Fruit fly (Drosophila melanogaster): ENCODE measurements around the gene CG16749.

DNA sequence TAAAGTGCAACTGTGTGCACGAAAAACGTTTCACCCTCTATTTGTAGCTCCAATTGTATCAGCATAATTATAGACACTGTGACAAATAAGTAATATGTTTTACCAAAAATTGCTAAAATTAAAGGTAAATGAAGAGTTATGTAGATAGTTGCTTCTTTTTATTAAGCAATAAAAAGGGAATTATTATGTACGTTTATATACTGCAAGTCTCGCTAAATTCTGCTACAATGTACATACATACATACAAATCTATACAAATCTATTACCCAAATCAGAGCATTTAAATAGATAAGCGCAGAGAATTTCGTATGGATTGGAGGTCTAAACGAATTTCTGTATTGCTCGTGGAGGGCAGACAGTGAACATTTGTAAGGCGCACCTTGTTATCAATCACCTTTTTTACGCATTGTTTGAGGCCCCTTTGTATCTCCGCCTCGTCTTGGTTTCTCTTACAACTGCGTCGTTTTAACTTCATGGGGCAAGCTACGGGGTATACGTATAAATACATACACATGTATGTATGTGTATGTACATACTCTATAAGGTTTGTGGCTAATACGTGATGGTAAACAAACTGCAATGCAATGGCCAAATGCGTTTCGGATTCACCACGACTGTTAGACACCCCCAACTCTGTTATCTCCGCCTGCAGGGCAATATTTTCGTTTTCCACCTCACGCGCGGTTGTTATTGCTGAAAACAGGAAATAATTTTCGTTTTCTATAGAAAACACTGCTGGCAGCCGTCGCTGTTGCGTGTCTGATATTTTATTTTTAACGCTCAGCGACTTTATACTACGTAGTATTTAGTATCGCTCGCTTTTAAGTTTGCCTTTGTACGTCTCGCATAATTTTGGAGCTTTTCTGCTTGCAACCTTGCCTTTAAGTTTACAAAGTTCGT lies 7.7 kb upstream of the CG16749 start:
- TF ChIP-seq Myc (optimal IDR thresholded peaks at IDR 0.05) (no peak), ttk (optimal IDR thresholded peaks at IDR 0.05) (no peak), psq (optimal IDR thresholded peaks at IDR 0.05) (no peak)
